Worm (Caenorhabditis elegans) whole organism, young adult: ENCODE data around the gene K06H6.5.

Experiments used
- C06A6.2 ChIP-seq: fragments of 200-800 bp; sonication (Bioruptor generic); conservative IDR thresholded peaks from 2 replicates; pipeline ENCODE4 v1.3.6; 2022; ENCODE audit warnings: missing genetic modification characterization, missing compliant biosample characterization
- F10E7.11 ChIP-seq: sonication (generic microtip); optimal IDR thresholded peaks from 2 replicates; lab custom pipeline; 2017; ENCODE audit warnings: mild to moderate bottlenecking, missing genetic modification characterization, moderate library complexity, missing compliant biosample characterization
- F22D6.2 ChIP-seq: sonication (generic microtip); optimal IDR thresholded peaks from 2 replicates; lab custom pipeline; 2016; ENCODE audit warnings: mild to moderate bottlenecking, missing genetic modification characterization, missing compliant biosample characterization
- F23B12.7 ChIP-seq: sonication (generic microtip); optimal IDR thresholded peaks from 2 replicates; lab custom pipeline; 2017; ENCODE audit warnings: missing genetic modification characterization, mild to moderate bottlenecking, missing compliant biosample characterization, antibody characterized with exemption, moderate library complexity; ENCODE audit not compliant: insufficient read depth
- F52B5.7 ChIP-seq: sonication (generic microtip); optimal IDR thresholded peaks from 2 replicates; lab custom pipeline; 2016; ENCODE audit warnings: mild to moderate bottlenecking, missing genetic modification characterization, missing compliant biosample characterization
- K11D2.4 ChIP-seq: fragments of 200-800 bp; sonication (Bioruptor generic); IDR thresholded peaks from 2 replicates; pipeline ENCODE4 v1.3.6; 2022; ENCODE audit warnings: missing genetic modification reagents, missing genetic modification characterization, missing compliant biosample characterization
- K12H6.12 ChIP-seq: fragments of 200-800 bp; sonication (Bioruptor generic); optimal IDR thresholded peaks from 2 replicates; lab custom pipeline; 2018; ENCODE audit warnings: mild to moderate bottlenecking, missing genetic modification characterization, missing compliant biosample characterization
- T07F8.4 ChIP-seq: sonication (generic microtip); optimal IDR thresholded peaks from 2 replicates; lab custom pipeline; 2016; ENCODE audit warnings: mild to moderate bottlenecking, missing genetic modification characterization, moderate library complexity, missing compliant biosample characterization
- T26A5.8 ChIP-seq: sonication (generic microtip); optimal IDR thresholded peaks from 2 replicates; lab custom pipeline; 2016; ENCODE audit warnings: missing genetic modification characterization, missing compliant biosample characterization
- Y95B8A.8 ChIP-seq: fragments of 200-800 bp; sonication (Bioruptor generic); IDR thresholded peaks from 2 replicates; pipeline ENCODE4 v1.3.6; 2022; ENCODE audit warnings: missing genetic modification reagents, missing genetic modification characterization, missing compliant biosample characterization
- ama-1 ChIP-seq, 3 experiments: fragments of 150-350 bp in 1 of 3; sonication (generic microtip) in 2 of 3; optimal IDR thresholded peaks; 2 replicates each; lab custom pipeline; 2014 to 2018; ENCODE audit warnings: missing biosample characterization in 2 of 3, missing genetic modification characterization in 2 of 3, missing genetic modification reagents in 2 of 3
- atf-7 ChIP-seq: sonication (generic microtip); optimal IDR thresholded peaks from 2 replicates; lab custom pipeline; 2017; ENCODE audit warnings: mild to moderate bottlenecking, missing genetic modification characterization, missing compliant biosample characterization
- attf-5 ChIP-seq: fragments of 200-800 bp; sonication (Bioruptor generic); optimal IDR thresholded peaks from 2 replicates; lab custom pipeline; 2018; ENCODE audit warnings: mild to moderate bottlenecking, missing genetic modification characterization, missing compliant biosample characterization
- attf-6 ChIP-seq: fragments of 200-800 bp; sonication (Bioruptor generic); IDR thresholded peaks from 2 replicates; pipeline ENCODE4 v1.3.6; 2022; ENCODE audit warnings: missing genetic modification reagents, missing genetic modification characterization, missing compliant biosample characterization
- ccch-3 ChIP-seq: fragments of 200-800 bp; sonication (Bioruptor generic); optimal IDR thresholded peaks from 2 replicates; lab custom pipeline; 2018; ENCODE audit warnings: mild to moderate bottlenecking, missing genetic modification characterization, missing compliant biosample characterization
- cebp-2 ChIP-seq: fragments of 200-800 bp; sonication (Bioruptor generic); IDR thresholded peaks from 2 replicates; pipeline ENCODE4 v1.3.6; 2022; ENCODE audit warnings: missing genetic modification characterization, missing compliant biosample characterization
- ceh-27 ChIP-seq: fragments of 200-800 bp; sonication (Bioruptor generic); optimal IDR thresholded peaks from 2 replicates; lab custom pipeline; 2018; ENCODE audit warnings: mild to moderate bottlenecking, missing genetic modification characterization, moderate library complexity, missing compliant biosample characterization
- chd-7 ChIP-seq: sonication (generic microtip); optimal IDR thresholded peaks from 2 replicates; lab custom pipeline; 2016; ENCODE audit warnings: mild to moderate bottlenecking, missing genetic modification characterization, moderate library complexity, missing compliant biosample characterization
- dox-1 ChIP-seq: fragments of 200-800 bp; sonication (Bioruptor generic); IDR thresholded peaks from 2 replicates; pipeline ENCODE4 v1.3.6; 2022; ENCODE audit warnings: missing genetic modification reagents, missing genetic modification characterization, missing compliant biosample characterization
- dpff-1 ChIP-seq: sonication (generic microtip); optimal IDR thresholded peaks from 2 replicates; lab custom pipeline; 2017; ENCODE audit warnings: mild to moderate bottlenecking, missing genetic modification characterization, missing compliant biosample characterization
- efl-1 ChIP-seq: fragments of 150-350 bp; optimal IDR thresholded peaks from 2 replicates; lab custom pipeline; 2014; ENCODE audit warnings: missing biosample characterization, missing genetic modification reagents, missing genetic modification characterization
- egl-18 ChIP-seq: fragments of 200-800 bp; sonication (Bioruptor generic); IDR thresholded peaks from 2 replicates; pipeline ENCODE4 v1.3.6; 2022; ENCODE audit warnings: missing genetic modification reagents, missing genetic modification characterization, missing compliant biosample characterization
- ets-4 ChIP-seq: fragments of 200-800 bp; sonication (Bioruptor generic); optimal IDR thresholded peaks from 2 replicates; lab custom pipeline; 2018; ENCODE audit warnings: mild to moderate bottlenecking, missing genetic modification characterization, missing compliant biosample characterization
- fkh-3 ChIP-seq: sonication (generic microtip); optimal IDR thresholded peaks from 2 replicates; lab custom pipeline; 2016; ENCODE audit warnings: mild to moderate bottlenecking, missing genetic modification characterization, missing compliant biosample characterization
- him-1 ChIP-seq: sonication (generic microtip); optimal IDR thresholded peaks from 2 replicates; lab custom pipeline; 2016; ENCODE audit warnings: missing genotype, missing genetic modification reagents, missing genetic modification characterization, missing compliant biosample characterization
- hlh-12 ChIP-seq: sonication (generic microtip); optimal IDR thresholded peaks from 2 replicates; lab custom pipeline; 2016; ENCODE audit warnings: missing genetic modification characterization, missing compliant biosample characterization
- hlh-26 ChIP-seq: fragments of 200-800 bp; sonication (Bioruptor generic); conservative IDR thresholded peaks from 2 replicates; pipeline ENCODE4 v1.3.6; 2022; ENCODE audit warnings: missing genetic modification reagents, missing genetic modification characterization, missing compliant biosample characterization
- hmg-1.2 ChIP-seq: fragments of 200-800 bp; sonication (Bioruptor generic); IDR thresholded peaks from 2 replicates; pipeline ENCODE4 v1.3.6; 2022; ENCODE audit warnings: missing genetic modification reagents, missing genetic modification characterization, missing compliant biosample characterization
- let-526 ChIP-seq: fragments of 200-800 bp; sonication (Bioruptor generic); IDR thresholded peaks from 2 replicates; pipeline ENCODE4 v1.3.6; 2022; ENCODE audit warnings: missing genetic modification reagents, missing genetic modification characterization, missing compliant biosample characterization
- mes-4 ChIP-seq: sonication (generic microtip); optimal IDR thresholded peaks from 2 replicates; lab custom pipeline; 2016; ENCODE audit warnings: missing genotype, missing genetic modification characterization, missing compliant biosample characterization
- nfya-1 ChIP-seq: sonication (generic microtip); optimal IDR thresholded peaks from 2 replicates; lab custom pipeline; 2017; ENCODE audit warnings: antibody characterized with exemption, missing compliant biosample characterization, missing genetic modification characterization, borderline replicate concordance; ENCODE audit not compliant: insufficient read depth
- nfya-2 ChIP-seq: fragments of 200-800 bp; sonication (Bioruptor generic); IDR thresholded peaks from 2 replicates; pipeline ENCODE4 v1.3.6; 2022; ENCODE audit warnings: missing genetic modification reagents, missing genetic modification characterization, missing compliant biosample characterization
- nfyb-1 ChIP-seq: fragments of 200-800 bp; sonication (Bioruptor generic); IDR thresholded peaks from 2 replicates; pipeline ENCODE4 v1.3.6; 2022; ENCODE audit warnings: missing genetic modification reagents, missing genetic modification characterization, missing compliant biosample characterization
- nhr-80 ChIP-seq: sonication (generic microtip); optimal IDR thresholded peaks from 2 replicates; lab custom pipeline; 2016; ENCODE audit warnings: missing genetic modification characterization, missing compliant biosample characterization
- nhr-90 ChIP-seq: sonication (generic microtip); optimal IDR thresholded peaks from 2 replicates; lab custom pipeline; 2016; ENCODE audit warnings: missing genotype, mild to moderate bottlenecking, missing genetic modification characterization, missing compliant biosample characterization
- pha-4 ChIP-seq: fragments of 150-350 bp; sonication (generic microtip); optimal IDR thresholded peaks from 2 replicates; lab custom pipeline; 2014; ENCODE audit warnings: missing biosample characterization, missing genetic modification reagents, missing genetic modification characterization
- snpc-4 ChIP-seq, 5 experiments: fragments of 150-350 bp in 1 of 5; sonication (generic microtip) in 4 of 5; optimal IDR thresholded peaks; 2 replicates each; lab custom pipeline; 2014 to 2018; ENCODE audit warnings: missing genetic modification characterization in 5 of 5, missing biosample characterization in 3 of 5, antibody characterized with exemption in 2 of 5, mild to moderate bottlenecking in 2 of 5, missing compliant biosample characterization in 2 of 5, missing genotype in 2 of 5, moderate library complexity in 2 of 5, missing genetic modification reagents in 1 of 5
- somi-1 ChIP-seq: fragments of 200-800 bp; sonication (Bioruptor generic); optimal IDR thresholded peaks from 2 replicates; lab custom pipeline; 2018; ENCODE audit warnings: mild to moderate bottlenecking, missing genetic modification characterization, missing compliant biosample characterization
- sptf-2 ChIP-seq: fragments of 200-800 bp; sonication (Bioruptor generic); optimal IDR thresholded peaks from 2 replicates; lab custom pipeline; 2018; ENCODE audit warnings: mild to moderate bottlenecking, missing genetic modification characterization, missing compliant biosample characterization
- tbx-9 ChIP-seq: sonication (generic microtip); optimal IDR thresholded peaks from 2 replicates; lab custom pipeline; 2016; ENCODE audit warnings: borderline replicate concordance, missing genetic modification characterization, inconsistent platforms, missing compliant biosample characterization
- unc-62 ChIP-seq: fragments of 150-350 bp; optimal IDR thresholded peaks from 2 replicates; lab custom pipeline; 2014; ENCODE audit warnings: missing biosample characterization, missing genetic modification reagents, missing genetic modification characterization
- zfh-2 ChIP-seq: fragments of 200-800 bp; sonication (Bioruptor generic); conservative IDR thresholded peaks from 2 replicates; pipeline ENCODE4 v1.3.6; 2022; ENCODE audit warnings: missing genetic modification reagents, missing genetic modification characterization, missing compliant biosample characterization
- ztf-22 ChIP-seq: fragments of 200-800 bp; sonication (Bioruptor generic); optimal IDR thresholded peaks from 2 replicates; lab custom pipeline; 2018; ENCODE audit warnings: mild to moderate bottlenecking, missing genetic modification characterization, moderate library complexity, missing compliant biosample characterization
- ztf-3 ChIP-seq: fragments of 200-800 bp; sonication (Bioruptor generic); optimal IDR thresholded peaks from 2 replicates; lab custom pipeline; 2018; ENCODE audit warnings: mild to moderate bottlenecking, missing genetic modification characterization, missing compliant biosample characterization

The K06H6.5 gene

DNA sequence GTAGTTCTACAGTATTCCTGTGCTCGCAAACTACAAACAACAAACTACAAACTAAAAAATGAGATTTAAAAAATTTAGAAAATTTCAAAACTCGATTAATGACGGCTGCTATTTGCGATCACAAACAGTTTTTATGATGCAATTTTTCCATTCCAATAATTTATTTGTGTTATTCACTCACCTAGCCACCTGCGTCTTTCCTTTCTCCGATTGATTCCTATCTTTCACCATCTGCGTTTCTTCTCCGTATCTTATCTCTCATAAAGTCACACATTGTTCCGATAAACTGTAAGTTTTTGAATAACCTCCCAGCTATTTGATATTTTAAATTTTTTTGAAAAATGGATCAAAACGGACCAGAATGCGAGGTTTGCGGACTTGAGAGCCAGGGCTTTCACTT is 42.0 kb upstream of the K06H6.5 start, which contains the start of gene nhr-132:
Gene nhr-132, plus strand, starts transcription at position 271 of the 400 bp plus-strand sequence.
- TF ChIP-seq ets-4 (GFP tag; lab: Kevin White, UChicago): no peak
- TF ChIP-seq tbx-9 (tag; lab: Kevin White, UChicago): no peak
- no peak for TF ChIP-seq unc-62
- no peak for TF ChIP-seq sptf-2 (GFP tag; lab: Kevin White, UChicago)
- TF ChIP-seq K12H6.12 (tag; lab: Kevin White, UChicago): no peak
- no peak for TF ChIP-seq nfya-2 (GFP tag; lab: Robert Waterston, UW)
- no peak for TF ChIP-seq hlh-26
- TF ChIP-seq attf-5 (GFP tag; lab: Kevin White, UChicago): peak; percentile 30
- no peak for TF ChIP-seq somi-1 (GFP tag; lab: Kevin White, UChicago)
- TF ChIP-seq C06A6.2: no peak
- no peak for TF ChIP-seq ama-1 (optimal IDR thresholded peaks at IDR 0.05; lab: Kevin White, UChicago)
- no peak for TF ChIP-seq ama-1 (GFP tag; optimal IDR thresholded peaks at IDR 0.05; lab: Kevin White, UChicago)
- no peak for TF ChIP-seq efl-1 (GFP tag; lab: Kevin White, UChicago)
- TF ChIP-seq attf-6 (GFP tag; lab: Robert Waterston, UW): no peak
- TF ChIP-seq K11D2.4 (GFP tag; lab: Robert Waterston, UW): no peak
- no peak for TF ChIP-seq Y95B8A.8 (GFP tag; lab: Robert Waterston, UW)
- TF ChIP-seq nhr-80 (tag; lab: Kevin White, UChicago): peak; percentile 47
- no peak for TF ChIP-seq pha-4 (tag; lab: Kevin White, UChicago)
- TF ChIP-seq hmg-1.2: peak; percentile 66; the same call in 1 of the 2 replicates
- TF ChIP-seq hlh-12 (tag; lab: Kevin White, UChicago): no peak
- no peak for TF ChIP-seq ceh-27
- TF ChIP-seq fkh-3 (tag; lab: Kevin White, UChicago): no peak
- TF ChIP-seq nfyb-1 (GFP tag; lab: Robert Waterston, UW): no peak

DNA sequence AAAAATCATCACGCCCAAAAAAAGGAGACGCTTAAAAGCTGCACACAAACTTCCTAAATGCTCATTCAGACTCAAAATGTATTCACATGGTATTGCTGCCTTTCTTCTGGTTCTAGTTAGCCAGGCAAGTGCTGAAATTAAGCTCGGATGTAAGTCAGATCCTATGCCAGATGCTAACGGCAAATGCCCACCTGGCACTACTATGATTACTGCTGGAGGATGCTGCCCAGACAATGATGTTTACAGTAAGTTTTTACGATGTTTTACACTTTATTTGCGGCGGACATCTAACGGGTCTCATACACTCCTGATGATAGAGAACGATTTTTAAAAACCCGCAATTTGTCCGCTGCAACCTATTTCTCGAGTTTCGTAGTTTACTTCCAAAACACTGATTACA is 39.6 kb upstream of the K06H6.5 start, which contains the start of gene C14C6.5:
Gene C14C6.5, plus strand, starts transcription at position 58 of the 400 bp plus-strand sequence.
- TF ChIP-seq cebp-2 (GFP tag; lab: Robert Waterston, UW) (no peak), snpc-4 (GFP tag; optimal IDR thresholded peaks at IDR 0.05; lab: Kevin White, UChicago) (no peak), snpc-4 (tag; optimal IDR thresholded peaks at IDR 0.05; lab: Kevin White, UChicago) (no peak), mes-4 (tag; lab: Kevin White, UChicago) (no peak), dpff-1 (tag; lab: Kevin White, UChicago) (no peak), chd-7 (no peak), hmg-1.2 (no peak), efl-1 (GFP tag; lab: Kevin White, UChicago) (no peak), egl-18 (GFP tag; lab: Robert Waterston, UW) (no peak), ztf-3 (GFP tag; lab: Kevin White, UChicago) (no peak), F23B12.7 (tag; lab: Kevin White, UChicago) (no peak), F22D6.2 (tag; lab: Kevin White, UChicago) (no peak)
- TF ChIP-seq, all 124 proteins: peak for 0

DNA sequence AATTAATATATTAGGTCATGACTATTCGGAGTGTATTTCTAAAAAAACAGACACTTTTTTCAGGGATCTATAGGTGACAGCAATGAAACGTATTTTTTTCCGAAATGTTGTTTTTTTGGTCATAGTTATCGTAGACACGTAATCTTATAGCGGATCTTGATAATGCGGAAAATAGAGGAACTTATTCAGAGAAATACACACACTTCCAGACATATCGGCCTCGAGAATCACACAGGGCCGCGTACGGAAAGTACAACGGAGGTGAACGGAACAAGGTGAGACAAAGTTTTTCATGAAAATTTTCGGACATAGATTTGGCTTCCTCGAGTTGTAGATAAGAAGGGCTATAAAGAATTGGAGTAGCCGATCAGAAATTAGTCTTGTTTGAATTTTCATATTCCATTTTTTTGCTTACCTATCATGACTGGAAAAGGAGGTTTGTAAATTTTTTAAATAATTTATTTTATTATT is 37.1 kb upstream of the K06H6.5 start, which contains the start of gene nhr-155:
Gene nhr-155, plus strand, starts transcription at position 421 of the 471 bp plus-strand sequence.
- TF ChIP-seq nfya-1 (tag; lab: Kevin White, UChicago) (no peak), F10E7.11 (tag; lab: Kevin White, UChicago) (no peak), ccch-3 (GFP tag; lab: Kevin White, UChicago) (no peak), nhr-90 (tag; lab: Kevin White, UChicago) (no peak), T26A5.8 (tag; lab: Kevin White, UChicago) (no peak), T07F8.4 (no peak), him-1 (tag; lab: Kevin White, UChicago) (no peak), F52B5.7 (no peak), zfh-2 (GFP tag; lab: Robert Waterston, UW) (no peak), attf-5 (GFP tag; lab: Kevin White, UChicago) (no peak), atf-7 (tag; lab: Kevin White, UChicago) (no peak), Y95B8A.8 (GFP tag; lab: Robert Waterston, UW) (no peak), dox-1 (no peak), let-526 (no peak), tbx-9 (tag; lab: Kevin White, UChicago) (no peak), ztf-22 (GFP tag; lab: Kevin White, UChicago) (no peak)
